Fruit fly (Drosophila melanogaster): Measurements from ENCODE around the gene Nek2.

The Nek2 gene

DNA sequence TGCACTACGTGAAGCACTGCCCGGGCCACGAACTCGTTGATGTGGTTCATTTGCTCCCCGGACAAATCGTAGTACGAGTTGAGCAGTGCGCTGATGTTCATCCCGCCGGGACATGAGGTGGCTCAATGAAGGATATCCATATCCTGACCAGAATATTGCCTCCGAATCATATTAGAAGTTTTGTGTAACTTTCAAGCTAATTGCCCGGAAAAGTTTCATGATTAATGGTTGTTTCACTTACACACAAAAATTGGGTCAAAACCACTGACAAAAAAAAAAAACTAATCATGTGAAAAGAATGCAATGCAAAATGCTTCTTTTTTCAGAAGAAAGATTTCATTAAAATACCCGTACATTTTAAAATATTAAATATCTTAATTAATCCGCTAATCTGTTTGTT, 9.9 kb downstream of the Nek2 start, which contains the start of gene Ir7e:
TSS of gene Ir7e (minus strand) at position 101 of the 400 bp plus-strand sequence.
- TF ChIP-seq Sp1 (GFP tag; optimal IDR thresholded peaks at IDR 0.05) (no peak), dl (GFP tag; optimal IDR thresholded peaks at IDR 0.05; ENCODE audit: insufficient read depth in 1 of 2, partially characterized antibody in 2 of 2) (no peak), jim (GFP tag; optimal IDR thresholded peaks at IDR 0.05) (no peak), Hr78 (GFP tag; optimal IDR thresholded peaks at IDR 0.05) (no peak), Rel (GFP tag; optimal IDR thresholded peaks at IDR 0.05) (no peak), Rel (tag; optimal IDR thresholded peaks at IDR 0.05) (no peak), br (GFP tag; optimal IDR thresholded peaks at IDR 0.05) (no peak), Myc (optimal IDR thresholded peaks at IDR 0.05) (no peak), N (GFP tag; optimal IDR thresholded peaks at IDR 0.05) (no peak), sv (GFP tag; optimal IDR thresholded peaks at IDR 0.05) (no peak), psq (GFP tag; optimal IDR thresholded peaks at IDR 0.05) (no peak), Dif (GFP tag; optimal IDR thresholded peaks at IDR 0.05; ENCODE audit: partially characterized antibody) (no peak), rgr (GFP tag; optimal IDR thresholded peaks at IDR 0.05) (no peak)

DNA sequence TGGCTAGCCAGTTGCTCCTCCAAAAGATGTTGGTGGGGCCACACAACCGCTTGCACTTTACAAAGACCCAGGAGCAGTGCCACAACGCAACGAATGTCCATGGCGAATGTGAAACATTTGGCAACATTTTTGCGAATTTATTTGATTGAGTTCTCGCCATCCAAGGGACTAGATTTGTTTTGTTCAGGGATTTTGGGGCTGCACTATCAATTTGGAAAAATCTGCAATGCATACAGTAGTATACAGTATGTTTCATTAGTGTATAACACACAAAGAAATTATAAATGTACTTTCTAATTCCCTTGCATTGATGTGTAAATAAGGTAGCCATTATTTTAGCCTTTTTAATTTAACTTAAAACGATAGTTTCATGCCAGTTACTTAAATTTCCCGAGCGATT, 12.7 kb downstream of the Nek2 start, which contains the start of gene Ir7d:
TSS of gene Ir7d (minus strand) at position 101 of the 400 bp plus-strand sequence.
- TF ChIP-seq brk (GFP tag; optimal IDR thresholded peaks at IDR 0.05): no peak
- no peak for TF ChIP-seq tai (GFP tag; optimal IDR thresholded peaks at IDR 0.05)
- TF ChIP-seq N (GFP tag; optimal IDR thresholded peaks at IDR 0.05): no peak
- TF ChIP-seq GATAd (GFP tag; optimal IDR thresholded peaks at IDR 0.05): no peak
- TF ChIP-seq ey (GFP tag; optimal IDR thresholded peaks at IDR 0.05): no peak

DNA sequence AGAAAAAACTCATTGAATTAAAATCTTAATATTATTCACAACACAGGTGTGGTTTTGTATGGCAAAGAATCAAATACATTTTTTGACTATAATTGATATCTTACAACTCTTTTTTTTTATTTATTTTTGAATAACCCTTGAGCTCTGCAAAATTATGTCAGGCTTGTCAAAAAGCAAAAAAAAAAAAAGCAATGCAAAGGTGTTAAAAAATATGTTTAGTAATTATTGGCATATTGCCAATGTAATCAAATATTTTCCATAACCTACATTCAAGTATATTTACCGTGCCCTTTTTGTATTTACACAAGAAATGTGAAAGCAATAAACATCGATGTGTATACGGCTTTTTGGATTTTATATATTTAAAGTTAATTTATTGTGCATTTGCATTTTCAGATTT, 17.4 kb downstream of the Nek2 start, which contains the start of gene Ir7c:
TSS of gene Ir7c (plus strand) at position 301 of the 400 bp plus-strand sequence.
- no peak for TF ChIP-seq dl (GFP tag; optimal IDR thresholded peaks at IDR 0.05; ENCODE audit: insufficient read depth in 1 of 2, partially characterized antibody in 2 of 2)
- no peak for TF ChIP-seq CG9705 (GFP tag; optimal IDR thresholded peaks at IDR 0.05)
- TF ChIP-seq psq (GFP tag; optimal IDR thresholded peaks at IDR 0.05): no peak
- no peak for TF ChIP-seq OdsH (GFP tag; optimal IDR thresholded peaks at IDR 0.05)
- TF ChIP-seq rgr (GFP tag; optimal IDR thresholded peaks at IDR 0.05): no peak
- no peak for TF ChIP-seq Hnf4 (GFP tag; optimal IDR thresholded peaks at IDR 0.05)
- TF ChIP-seq Myc (optimal IDR thresholded peaks at IDR 0.05): no peak
- TF ChIP-seq Sp1 (GFP tag; optimal IDR thresholded peaks at IDR 0.05): no peak

DNA sequence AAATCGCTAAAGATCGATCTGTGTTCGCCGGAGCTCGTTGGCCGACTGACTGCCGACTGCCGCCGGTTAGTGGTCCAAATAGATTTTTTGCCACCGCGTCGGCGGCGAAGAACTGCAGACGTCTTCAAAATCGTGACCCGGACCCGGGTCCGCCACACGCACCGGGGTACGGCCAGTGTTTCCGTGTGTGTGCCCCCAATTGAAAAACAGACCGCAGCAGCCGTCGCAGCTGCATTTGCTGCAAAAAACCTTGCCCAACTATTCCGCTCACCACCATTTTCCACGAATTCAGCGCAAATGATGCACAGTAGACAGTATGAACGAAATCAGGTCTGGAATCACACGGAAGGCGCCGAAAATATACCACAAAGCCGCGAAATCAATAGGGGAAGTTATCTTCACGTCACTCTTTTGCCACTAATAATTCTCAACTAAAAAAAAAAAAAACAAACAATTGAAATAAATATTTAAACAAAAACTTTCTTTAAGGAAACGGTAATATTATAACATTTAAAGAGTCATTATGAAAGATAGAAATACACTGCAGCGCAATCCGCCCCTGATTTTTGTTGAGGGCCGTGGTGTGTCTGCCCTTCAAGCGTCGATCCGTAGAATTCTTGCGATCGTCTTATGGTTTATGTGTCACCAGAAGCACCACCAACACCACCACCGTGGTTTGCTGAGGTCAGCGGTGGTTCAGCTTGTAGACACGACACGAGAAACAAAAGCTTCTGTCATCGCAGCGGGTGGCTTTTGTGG, 18.1 kb downstream of the Nek2 start, which contains the start of gene dec:
TSS of gene dec (minus strand) at position 51 of the 759 bp plus-strand sequence.
- TF ChIP-seq usp (GFP tag; optimal IDR thresholded peaks at IDR 0.05): no peak
- TF ChIP-seq ey (GFP tag; optimal IDR thresholded peaks at IDR 0.05): no peak
- no peak for TF ChIP-seq br (GFP tag; optimal IDR thresholded peaks at IDR 0.05)
- no peak for TF ChIP-seq rgr (GFP tag; optimal IDR thresholded peaks at IDR 0.05)
- no peak for TF ChIP-seq tai (GFP tag; optimal IDR thresholded peaks at IDR 0.05)
- no peak for TF ChIP-seq fru (GFP tag; optimal IDR thresholded peaks at IDR 0.05)
- TF ChIP-seq Mio (GFP tag; optimal IDR thresholded peaks at IDR 0.05): no peak
- TF ChIP-seq sage (GFP tag; optimal IDR thresholded peaks at IDR 0.05): no peak
- no peak for TF ChIP-seq brk (GFP tag; optimal IDR thresholded peaks at IDR 0.05)
- TF ChIP-seq jim (GFP tag; optimal IDR thresholded peaks at IDR 0.05): no peak
- no peak for TF ChIP-seq woc (GFP tag; optimal IDR thresholded peaks at IDR 0.05)
- TF ChIP-seq dmrt93B (GFP tag; optimal IDR thresholded peaks at IDR 0.05): no peak
- no peak for TF ChIP-seq Rel (GFP tag; optimal IDR thresholded peaks at IDR 0.05)
- no peak for TF ChIP-seq Rel (tag; optimal IDR thresholded peaks at IDR 0.05)
- no peak for TF ChIP-seq Abd-B (GFP tag; optimal IDR thresholded peaks at IDR 0.05)
- no peak for TF ChIP-seq CG32264 (GFP tag; optimal IDR thresholded peaks at IDR 0.05)
- no peak for TF ChIP-seq Myc (optimal IDR thresholded peaks at IDR 0.05)

DNA sequence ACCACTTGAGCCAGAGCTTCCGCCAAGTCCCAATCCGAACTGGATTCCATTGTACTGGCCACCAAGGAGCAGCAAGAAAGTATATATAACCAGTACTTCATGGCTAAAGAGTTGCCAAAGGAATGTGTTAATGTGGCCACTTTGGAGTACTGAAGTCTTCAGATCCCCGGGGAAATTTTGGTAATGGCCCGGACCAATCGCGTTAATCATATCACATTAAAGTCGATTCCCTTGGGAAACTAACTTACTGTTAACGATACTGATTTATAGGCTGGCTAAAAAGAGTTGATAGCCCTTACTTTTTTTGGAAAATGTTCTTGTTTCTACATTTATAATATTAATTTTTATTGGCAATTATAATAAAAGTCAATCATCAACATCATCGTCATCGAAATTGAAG, 24.6 kb downstream of the Nek2 start, which contains the start of gene Ir7b:
TSS of gene Ir7b (minus strand) at position 101 of the 400 bp plus-strand sequence.
- TF ChIP-seq usp (GFP tag; optimal IDR thresholded peaks at IDR 0.05) (no peak), Abd-B (GFP tag; optimal IDR thresholded peaks at IDR 0.05) (no peak), Myc (optimal IDR thresholded peaks at IDR 0.05) (no peak), Hr78 (GFP tag; optimal IDR thresholded peaks at IDR 0.05) (no peak), OdsH (GFP tag; optimal IDR thresholded peaks at IDR 0.05) (no peak), CrebA (GFP tag; optimal IDR thresholded peaks at IDR 0.05; ENCODE audit: borderline replicate concordance) (no peak), ey (GFP tag; optimal IDR thresholded peaks at IDR 0.05) (no peak), Mio (GFP tag; optimal IDR thresholded peaks at IDR 0.05) (no peak), lola (GFP tag; optimal IDR thresholded peaks at IDR 0.05) (no peak), N (GFP tag; optimal IDR thresholded peaks at IDR 0.05) (no peak), dsf (GFP tag; optimal IDR thresholded peaks at IDR 0.05; ENCODE audit: borderline replicate concordance) (no peak), Hr83 (GFP tag; optimal IDR thresholded peaks at IDR 0.05; ENCODE audit: poor library complexity, severe bottlenecking) (no peak)
